Worm (Caenorhabditis elegans): ENCODE measurements around the gene taf-6.1.

The taf-6.1 gene

ce11 chrII:1143173-1143738 lies 15.5 kb downstream of the taf-6.1 start:
- TF ChIP-seq dpff-1 (tag; optimal IDR thresholded peaks at IDR 0.05) = no peak
- no peak for TF ChIP-seq D2030.7 (GFP tag; IDR thresholded peaks at IDR 0.05)
- no peak for TF ChIP-seq Y67H2A.10 (GFP tag; conservative IDR thresholded peaks at IDR 0.05)
- no peak for TF ChIP-seq egl-18 (GFP tag; IDR thresholded peaks at IDR 0.05)
- no peak for TF ChIP-seq F10E7.11 (tag; optimal IDR thresholded peaks at IDR 0.05)
- no peak for TF ChIP-seq ztf-18 (tag; optimal IDR thresholded peaks at IDR 0.05)
- TF ChIP-seq Y53G8AR.9 (GFP tag; conservative IDR thresholded peaks at IDR 0.05) = 0 out of 2 replicates have a peak, but pooled peaks have one; percentile 53
- TF ChIP-seq cebp-2 (GFP tag; IDR thresholded peaks at IDR 0.05) = no peak
- TF ChIP-seq lir-1 (GFP tag; conservative IDR thresholded peaks at IDR 0.05) = no peak
- TF ChIP-seq lin-26 (GFP tag; IDR thresholded peaks at IDR 0.05) = no peak; the same call in 1 of the 2 replicates
- peak; percentile 43 for TF ChIP-seq nhr-80 (tag; optimal IDR thresholded peaks at IDR 0.05)
- TF ChIP-seq hmg-20 (GFP tag; IDR thresholded peaks at IDR 0.05) = no peak
- TF ChIP-seq cebp-1 (GFP tag; IDR thresholded peaks at IDR 0.05) = no peak
- TF ChIP-seq cebp-1 (tag; optimal IDR thresholded peaks at IDR 0.05) = peak; percentile 7
- TF ChIP-seq nfya-2 (GFP tag; IDR thresholded peaks at IDR 0.05) = no peak
- TF ChIP-seq rec-8 (tag; optimal IDR thresholded peaks at IDR 0.05) = no peak
- peak; percentile 88 for TF ChIP-seq atf-7 (tag; optimal IDR thresholded peaks at IDR 0.05)
- TF ChIP-seq F57A8.1 (GFP tag; optimal IDR thresholded peaks at IDR 0.05) = no peak

- TF ChIP-seq nhr-179 (tag; optimal IDR thresholded peaks at IDR 0.05) = peak; percentile 37
- TF ChIP-seq tlf-1 (GFP tag; optimal IDR thresholded peaks at IDR 0.05) = no peak
- no peak for TF ChIP-seq madf-6 (GFP tag; IDR thresholded peaks at IDR 0.05)
- no peak for TF ChIP-seq hlh-12 (tag; optimal IDR thresholded peaks at IDR 0.05)
- no peak for TF ChIP-seq mes-4 (tag; optimal IDR thresholded peaks at IDR 0.05)
- TF ChIP-seq pha-4 (tag; optimal IDR thresholded peaks at IDR 0.05) = no peak
- TF ChIP-seq akir-1 (GFP tag; optimal IDR thresholded peaks at IDR 0.05) = no peak
- no peak for TF ChIP-seq xnd-1 (tag; optimal IDR thresholded peaks at IDR 0.05)
- TF ChIP-seq ztf-26 (tag; optimal IDR thresholded peaks at IDR 0.05) = no peak
- TF ChIP-seq zfh-2 (GFP tag; conservative IDR thresholded peaks at IDR 0.05) = 0 out of 2 replicates have a peak, but pooled peaks have one; percentile 56
- TF ChIP-seq attf-5 (GFP tag; optimal IDR thresholded peaks at IDR 0.05) = no peak
- TF ChIP-seq gei-17 (GFP tag; optimal IDR thresholded peaks at IDR 0.05) = no peak
- TF ChIP-seq hmg-20 (GFP tag; IDR thresholded peaks at IDR 0.05) = no peak
- TF ChIP-seq nfya-2 (GFP tag; IDR thresholded peaks at IDR 0.05) = no peak
- TF ChIP-seq ZK185.1 (tag; optimal IDR thresholded peaks at IDR 0.05; ENCODE audit: poor library complexity, severe bottlenecking) = no peak
- no peak for TF ChIP-seq cebp-2 (GFP tag; IDR thresholded peaks at IDR 0.05)
- TF ChIP-seq mcd-1 (GFP tag; IDR thresholded peaks at IDR 0.05) = no peak
- no peak for TF ChIP-seq ceh-91 (GFP tag; IDR thresholded peaks at IDR 0.05)
- no peak for TF ChIP-seq ama-1 (optimal IDR thresholded peaks at IDR 0.05)
- no peak for TF ChIP-seq ama-1 (GFP tag; optimal IDR thresholded peaks at IDR 0.05)
- TF ChIP-seq cebp-1 (GFP tag; IDR thresholded peaks at IDR 0.05) = no peak
- TF ChIP-seq cebp-1 (tag; optimal IDR thresholded peaks at IDR 0.05) = no peak
- TF ChIP-seq egrh-3 (GFP tag; IDR thresholded peaks at IDR 0.05) = 0 out of 2 replicates have a peak, but pooled peaks have one; percentile 6
Observed at ce11 chrII:1149390-1149789, 21.6 kb downstream of the taf-6.1 start.

- no peak for TF ChIP-seq attf-3 (GFP tag; conservative IDR thresholded peaks at IDR 0.05)
- no peak for TF ChIP-seq hsf-1 (GFP tag; IDR thresholded peaks at IDR 0.05)
- TF ChIP-seq rec-8 (tag; optimal IDR thresholded peaks at IDR 0.05) = no peak
- TF ChIP-seq athp-1 (tag; optimal IDR thresholded peaks at IDR 0.05) = no peak
- no peak for TF ChIP-seq egl-44 (GFP tag; IDR thresholded peaks at IDR 0.05)
- TF ChIP-seq zfh-2 (GFP tag; conservative IDR thresholded peaks at IDR 0.05) = no peak; the same call in 1 of the 2 replicates
- no peak for TF ChIP-seq him-1 (tag; optimal IDR thresholded peaks at IDR 0.05)
- no peak for TF ChIP-seq tbx-9 (tag; optimal IDR thresholded peaks at IDR 0.05; ENCODE audit: borderline replicate concordance)
- no peak for TF ChIP-seq repo-1 (tag; optimal IDR thresholded peaks at IDR 0.05)
- no peak for TF ChIP-seq ekl-4 (GFP tag; IDR thresholded peaks at IDR 0.05)
- TF ChIP-seq nfya-2 (GFP tag; IDR thresholded peaks at IDR 0.05) = no peak
Observed at ce11 chrII:1151810-1152209, 24.0 kb downstream of the taf-6.1 start.
